Fruit fly (Drosophila melanogaster) whole organism, embryonic: ENCODE data around the gene Tcs4.

Experiments
- B-H1 ChIP-seq: fragments of 200-800 bp; sonication (Bioruptor generic); IDR thresholded peaks from 3 replicates; pipeline ENCODE4 v1.3.6; 2022; ENCODE audit warnings: missing biosample characterization, missing genetic modification characterization
- CG10209 ChIP-seq: fragments of 200-800 bp; sonication (Bioruptor generic); optimal IDR thresholded peaks from 3 replicates; lab custom pipeline; 2017; ENCODE audit warnings: missing biosample characterization, mild to moderate bottlenecking, missing genetic modification characterization, missing genetic modification reagents
- CG10274 ChIP-seq: fragments of 200-800 bp; sonication (Bioruptor generic); optimal IDR thresholded peaks from 3 replicates; lab custom pipeline; 2017; ENCODE audit warnings: missing biosample characterization, mild to moderate bottlenecking, missing genetic modification characterization
- CG11093 ChIP-seq: fragments of 200-800 bp; sonication (Bioruptor generic); IDR thresholded peaks from 3 replicates; pipeline ENCODE4 v1.3.6; 2022; ENCODE audit warnings: missing biosample characterization, missing genetic modification characterization
- CG11398 ChIP-seq: fragments of 200-800 bp; sonication (Bioruptor generic); optimal IDR thresholded peaks from 2 replicates; lab custom pipeline; 2016; ENCODE audit warnings: missing biosample characterization, missing genetic modification characterization
- CG12071 ChIP-seq: fragments of 200-800 bp; sonication (Bioruptor generic); optimal IDR thresholded peaks from 3 replicates; lab custom pipeline; 2018; ENCODE audit warnings: missing biosample characterization, mild to moderate bottlenecking, missing genetic modification characterization
- CG13123 ChIP-seq: fragments of 200-800 bp; sonication (Bioruptor generic); optimal IDR thresholded peaks from 2 replicates; lab custom pipeline; 2016; ENCODE audit warnings: missing biosample characterization, missing genetic modification characterization
- CG14710 ChIP-seq: fragments of 200-800 bp; sonication (Bioruptor generic); optimal IDR thresholded peaks from 3 replicates; lab custom pipeline; 2019; ENCODE audit warnings: missing biosample characterization, mild to moderate bottlenecking, missing genetic modification characterization, moderate library complexity
- CG17568 ChIP-seq: fragments of 200-800 bp; sonication (Bioruptor generic); optimal IDR thresholded peaks from 2 replicates; lab custom pipeline; 2018; ENCODE audit warnings: missing biosample characterization, mild to moderate bottlenecking, missing genetic modification characterization, moderate library complexity
- CG18262 ChIP-seq: fragments of 200-800 bp; optimal IDR thresholded peaks from 3 replicates; lab custom pipeline; 2019; ENCODE audit warnings: missing biosample characterization, mild to moderate bottlenecking, missing genetic modification characterization, moderate library complexity
- CG18764 ChIP-seq: fragments of 200-800 bp; sonication (Bioruptor generic); optimal IDR thresholded peaks from 3 replicates; lab custom pipeline; 2016; ENCODE audit warnings: missing biosample characterization, missing genetic modification characterization
- CG2202 ChIP-seq: fragments of 200-800 bp; sonication (Bioruptor generic); optimal IDR thresholded peaks from 2 replicates; lab custom pipeline; 2018; ENCODE audit warnings: missing biosample characterization, mild to moderate bottlenecking, missing genetic modification characterization
- CG3281 ChIP-seq: fragments of 200-800 bp; sonication (Bioruptor generic); optimal IDR thresholded peaks from 3 replicates; lab custom pipeline; 2017; ENCODE audit warnings: missing biosample characterization, mild to moderate bottlenecking, missing genetic modification characterization
- CG34422 ChIP-seq: fragments of 200-800 bp; sonication (Bioruptor generic); IDR thresholded peaks from 3 replicates; pipeline ENCODE4 v1.3.6; 2022; ENCODE audit warnings: missing biosample characterization, missing genetic modification characterization
- CG3847 ChIP-seq: fragments of 200-800 bp; sonication (Bioruptor generic); IDR thresholded peaks from 2 replicates; pipeline ENCODE4 v1.3.6; 2022; ENCODE audit warnings: missing biosample characterization, missing genetic modification characterization
- CG6683 ChIP-seq: fragments of 200-800 bp; sonication (Bioruptor generic); optimal IDR thresholded peaks from 2 replicates; lab custom pipeline; 2017; ENCODE audit warnings: missing biosample characterization, mild to moderate bottlenecking, missing genetic modification characterization, missing genetic modification reagents
- CG6854 ChIP-seq: fragments of 200-800 bp; sonication (Bioruptor generic); optimal IDR thresholded peaks from 3 replicates; lab custom pipeline; 2017; ENCODE audit warnings: missing biosample characterization, mild to moderate bottlenecking, missing genetic modification characterization
- CG7556 ChIP-seq: fragments of 200-800 bp; sonication (Bioruptor generic); optimal IDR thresholded peaks from 2 replicates; lab custom pipeline; 2017; ENCODE audit warnings: missing biosample characterization, mild to moderate bottlenecking, missing genetic modification characterization
- CG8290 ChIP-seq, 3 experiments: fragments of 200-800 bp; sonication (Bioruptor generic); optimal IDR thresholded peaks; 2 replicates each; lab custom pipeline; 2016 to 2019; ENCODE audit warnings: missing biosample characterization in 3 of 3, missing genetic modification characterization in 3 of 3, mild to moderate bottlenecking in 2 of 3, moderate library complexity in 1 of 3
- CG8765 ChIP-seq: fragments of 200-800 bp; sonication (Bioruptor generic); IDR thresholded peaks from 2 replicates; pipeline ENCODE4 v1.3.6; 2022; ENCODE audit warnings: missing biosample characterization, missing genetic modification characterization
- CrebB ChIP-seq: fragments of 200-800 bp; sonication (Bioruptor generic); optimal IDR thresholded peaks from 3 replicates; lab custom pipeline; 2018; ENCODE audit warnings: missing biosample characterization, mild to moderate bottlenecking, missing genetic modification characterization
- D ChIP-seq, 2 experiments: fragments of 200-800 bp in 1 of 2; fragments of >200 bp in 1 of 2; sonication (Bioruptor generic) in 1 of 2; optimal IDR thresholded peaks; 2 replicates in 1 of 2; 3 replicates in 1 of 2; lab custom pipeline; 2017; ENCODE audit warnings: mild to moderate bottlenecking in 1 of 2, missing biosample characterization in 1 of 2, missing genetic modification characterization in 1 of 2, missing genetic modification reagents in 1 of 2
- Deaf1 ChIP-seq: fragments of 200-800 bp; optimal IDR thresholded peaks from 3 replicates; lab custom pipeline; 2019; ENCODE audit warnings: missing biosample characterization, mild to moderate bottlenecking, missing genetic modification characterization, moderate library complexity
- Dfd ChIP-seq, 2 experiments: fragments of >200 bp; optimal IDR thresholded peaks; 2 replicates each; lab custom pipeline; 2017; ENCODE audit warnings: missing biosample characterization in 2 of 2, missing genetic modification characterization in 2 of 2
- Dip2 ChIP-seq: fragments of 200-800 bp; sonication (Bioruptor generic); IDR thresholded peaks from 2 replicates; pipeline ENCODE4 v1.3.6; 2022; ENCODE audit warnings: missing biosample characterization, missing genetic modification characterization
- Dref ChIP-seq: fragments of 200-800 bp; sonication (Bioruptor generic); IDR thresholded peaks from 2 replicates; pipeline ENCODE4 v1.3.6; 2022; ENCODE audit warnings: missing biosample characterization, missing genetic modification characterization
- HLH4C ChIP-seq: fragments of 200-800 bp; sonication (Bioruptor generic); IDR thresholded peaks from 3 replicates; pipeline ENCODE4 v1.3.6; 2022; ENCODE audit warnings: missing biosample characterization, missing genetic modification characterization; ENCODE audit not compliant: partially characterized antibody
- Taf1 ChIP-seq: fragments of 200-800 bp; sonication (Bioruptor generic); IDR thresholded peaks from 2 replicates; pipeline ENCODE4 v1.3.6; 2022; ENCODE audit warnings: missing biosample characterization, missing genetic modification characterization
- ato ChIP-seq: fragments of 200-800 bp; sonication (Bioruptor generic); IDR thresholded peaks from 2 replicates; pipeline ENCODE4 v1.3.6; 2022; ENCODE audit warnings: missing biosample characterization, missing genetic modification characterization; ENCODE audit not compliant: partially characterized antibody
- az2 ChIP-seq: fragments of 200-800 bp; sonication (Bioruptor generic); optimal IDR thresholded peaks from 3 replicates; lab custom pipeline; 2016; ENCODE audit warnings: missing biosample characterization, missing genetic modification characterization
- bbx ChIP-seq: fragments of 200-800 bp; sonication (Bioruptor generic); IDR thresholded peaks from 2 replicates; pipeline ENCODE4 v1.3.6; 2022; ENCODE audit warnings: missing biosample characterization, missing genetic modification characterization; ENCODE audit not compliant: partially characterized antibody
- chn ChIP-seq: fragments of 200-800 bp; sonication (Bioruptor generic); optimal IDR thresholded peaks from 2 replicates; lab custom pipeline; 2016; ENCODE audit warnings: missing biosample characterization, missing genetic modification characterization
- dm ChIP-seq: fragments of 200-800 bp; sonication (Bioruptor generic); optimal IDR thresholded peaks from 3 replicates; lab custom pipeline; 2016; ENCODE audit warnings: missing biosample characterization, missing genetic modification characterization
- dpn ChIP-seq, 2 experiments: fragments of 200-800 bp; sonication (Bioruptor generic); optimal IDR thresholded peaks; 3 replicates each; lab custom pipeline; 2016; ENCODE audit warnings: missing biosample characterization in 2 of 2, missing genetic modification characterization in 2 of 2
- fd102C ChIP-seq: fragments of 200-800 bp; sonication (Bioruptor generic); optimal IDR thresholded peaks from 2 replicates; lab custom pipeline; 2018; ENCODE audit warnings: missing biosample characterization, mild to moderate bottlenecking, missing genetic modification characterization, moderate library complexity
- fu2 ChIP-seq: fragments of 200-800 bp; sonication (Bioruptor generic); optimal IDR thresholded peaks from 2 replicates; lab custom pipeline; 2016; ENCODE audit warnings: missing biosample characterization, missing genetic modification characterization
- hth ChIP-seq: fragments of >200 bp; optimal IDR thresholded peaks from 2 replicates; lab custom pipeline; 2017; ENCODE audit warnings: inconsistent platforms
- kni ChIP-seq: fragments of 200-800 bp; sonication (Bioruptor generic); optimal IDR thresholded peaks from 3 replicates; lab custom pipeline; 2017; ENCODE audit warnings: mild to moderate bottlenecking, missing biosample characterization, missing genetic modification reagents, missing genetic modification characterization
- mam ChIP-seq: fragments of 200-800 bp; sonication (Bioruptor generic); optimal IDR thresholded peaks from 3 replicates; lab custom pipeline; 2016; ENCODE audit warnings: missing biosample characterization, missing genetic modification characterization
- odd ChIP-seq: fragments of 200-800 bp; sonication (Bioruptor generic); optimal IDR thresholded peaks from 2 replicates; lab custom pipeline; 2017; ENCODE audit warnings: missing biosample characterization, mild to moderate bottlenecking, missing genetic modification characterization
- org-1 ChIP-seq: fragments of 200-800 bp; sonication (Bioruptor generic); optimal IDR thresholded peaks from 2 replicates; lab custom pipeline; 2017; ENCODE audit warnings: missing biosample characterization, missing genetic modification characterization
- peb ChIP-seq: fragments of 200-800 bp; sonication (Bioruptor generic); IDR thresholded peaks from 2 replicates; pipeline ENCODE4 v1.3.6; 2022; ENCODE audit warnings: missing biosample characterization, missing genetic modification characterization
- ranshi ChIP-seq: fragments of 200-800 bp; sonication (Bioruptor generic); IDR thresholded peaks from 2 replicates; pipeline ENCODE4 v1.3.6; 2022; ENCODE audit warnings: missing biosample characterization, missing genetic modification characterization
- run ChIP-seq: fragments of 200-800 bp; sonication (Bioruptor generic); optimal IDR thresholded peaks from 3 replicates; lab custom pipeline; 2018; ENCODE audit warnings: missing biosample characterization, mild to moderate bottlenecking, missing genetic modification characterization
- stwl ChIP-seq: fragments of 200-800 bp; sonication (Bioruptor generic); optimal IDR thresholded peaks from 3 replicates; lab custom pipeline; 2018; ENCODE audit warnings: missing biosample characterization, mild to moderate bottlenecking, missing genetic modification characterization, moderate library complexity
- tna ChIP-seq: fragments of 200-800 bp; sonication (Bioruptor generic); IDR thresholded peaks from 2 replicates; pipeline ENCODE4 v1.3.6; 2022; ENCODE audit warnings: missing biosample characterization, missing genetic modification characterization; ENCODE audit not compliant: partially characterized antibody
- tx ChIP-seq: fragments of 200-800 bp; sonication (Bioruptor generic); optimal IDR thresholded peaks from 2 replicates; lab custom pipeline; 2016; ENCODE audit warnings: missing biosample characterization, missing genetic modification characterization
- wek ChIP-seq: fragments of 200-800 bp; sonication (Bioruptor generic); optimal IDR thresholded peaks from 3 replicates; lab custom pipeline; 2018; ENCODE audit warnings: missing biosample characterization, mild to moderate bottlenecking, missing genetic modification characterization, moderate library complexity
- z ChIP-seq: fragments of 200-800 bp; sonication (Bioruptor generic); IDR thresholded peaks from 3 replicates; pipeline ENCODE4 v1.3.6; 2022; ENCODE audit warnings: missing biosample characterization, missing genetic modification characterization

The Tcs4 gene

dm6 chrX:19651757-19652419 lies 49.7 kb downstream of the Tcs4 start, which contains the start of the genes Ranbp21 and Elys (continued):
- TF ChIP-seq run (tag; lab: Kevin White, UChicago) = no peak
- TF ChIP-seq kni (GFP tag; lab: Kevin White, UChicago) = no peak
- TF ChIP-seq dpn (GFP tag; optimal IDR thresholded peaks at IDR 0.05; lab: Kevin White, UChicago) = peak; percentile 69 to 70
- TF ChIP-seq dm (GFP tag; lab: Kevin White, UChicago) = peak; percentile 86
- no peak for TF ChIP-seq D (optimal IDR thresholded peaks at IDR 0.05; lab: Kevin White, UChicago)
- no peak for TF ChIP-seq D (GFP tag; optimal IDR thresholded peaks at IDR 0.05; lab: Kevin White, UChicago)
- TF ChIP-seq chn = peak; percentile 59
- peak; percentile 67; the same call in 1 of the 2 replicates for TF ChIP-seq ranshi
- no peak for TF ChIP-seq CG2202 (tag; lab: Kevin White, UChicago)
- peak; percentile 66 for TF ChIP-seq mam (GFP tag; lab: Kevin White, UChicago)
- peak; percentile 33 for TF ChIP-seq Dref (GFP tag; lab: Robert Waterston, UW)
- TF ChIP-seq fd102C (GFP tag; lab: Kevin White, UChicago) = no peak
- no peak for TF ChIP-seq CG6854 (GFP tag; lab: Kevin White, UChicago)
- peak; percentile 51 for TF ChIP-seq stwl (tag; lab: Kevin White, UChicago)
- no peak for TF ChIP-seq CG17568 (GFP tag; lab: Kevin White, UChicago)
- no peak for TF ChIP-seq CG13123 (GFP tag; lab: Kevin White, UChicago)
- TF ChIP-seq CG8765 = peak; percentile 31; the same call in 1 of the 2 replicates
- TF ChIP-seq CG14710 (tag; lab: Kevin White, UChicago) = peak; percentile 71
- TF ChIP-seq bbx (GFP tag; lab: Robert Waterston, UW) = 0 out of 2 replicates have a peak, but pooled peaks have one; percentile 12
- TF ChIP-seq tx (GFP tag; lab: Kevin White, UChicago) = peak; percentile 58
- TF ChIP-seq CG18262 (tag; lab: Kevin White, UChicago) = no peak
- no peak for TF ChIP-seq CG3281 (GFP tag; lab: Kevin White, UChicago)
- no peak for TF ChIP-seq Deaf1
- peak; percentile 65 for TF ChIP-seq fu2 (GFP tag; lab: Kevin White, UChicago)
- TF ChIP-seq CG6683 = no peak
- TF ChIP-seq tna = no peak
- TF ChIP-seq CG10274 (GFP tag; lab: Kevin White, UChicago) = no peak
- TF ChIP-seq CG12071 = no peak
- TF ChIP-seq CrebB (tag; lab: Kevin White, UChicago) = no peak
- TF ChIP-seq CG11093 (GFP tag; lab: Robert Waterston, UW) = peak; percentile 51; the same call in 2 of the 3 replicates
- TF ChIP-seq ato (GFP tag; lab: Robert Waterston, UW) = no peak
- TF ChIP-seq Dip2 (GFP tag; lab: Robert Waterston, UW) = no peak
- TF ChIP-seq CG3847 (GFP tag; lab: Robert Waterston, UW) = peak; percentile 78
- no peak for TF ChIP-seq B-H1 (GFP tag; lab: Robert Waterston, UW)
- TF ChIP-seq Dfd (GFP tag; optimal IDR thresholded peaks at IDR 0.05; lab: Kevin White, UChicago) = no peak
- peak; percentile 38 for TF ChIP-seq CG10209 (GFP tag; lab: Kevin White, UChicago)
- TF ChIP-seq peb (GFP tag; lab: Robert Waterston, UW) = no peak
- no peak for TF ChIP-seq Taf1 (GFP tag; lab: Robert Waterston, UW)
- no peak for TF ChIP-seq CG8290 (GFP tag; optimal IDR thresholded peaks at IDR 0.05; lab: Kevin White, UChicago)
- TF ChIP-seq CG8290 (tag; optimal IDR thresholded peaks at IDR 0.05; lab: Kevin White, UChicago) = peak in 1 of 2 experiments; percentile 27
- TF ChIP-seq HLH4C (GFP tag; lab: Robert Waterston, UW) = no peak; the same call in none of the 3 replicates
- peak; percentile 34 for TF ChIP-seq CG7556 (GFP tag; lab: Kevin White, UChicago)
- no peak for TF ChIP-seq hth (lab: Kevin White, UChicago)
- no peak for TF ChIP-seq wek (GFP tag; lab: Kevin White, UChicago)
- TF ChIP-seq CG18764 = no peak
- TF ChIP-seq CG11398 (GFP tag; lab: Kevin White, UChicago) = peak; percentile 48
- TF ChIP-seq az2 (GFP tag; lab: Kevin White, UChicago) = peak; percentile 45
- no peak for TF ChIP-seq org-1 (GFP tag; lab: Kevin White, UChicago)
- no peak for TF ChIP-seq z
- TF ChIP-seq odd (GFP tag; lab: Kevin White, UChicago) = no peak
- peak; percentile 63 for TF ChIP-seq CG34422
